Worm (Caenorhabditis elegans) whole organism, young adult: Measurements from ENCODE around the gene npr-20.
A peak's percentile ranks its signal among the peaks of the same experiment; 100 is the strongest.

Source experiments
- D2030.7 ChIP-seq: fragments of 200-800 bp; sonication (Bioruptor generic); IDR thresholded peaks from 2 replicates; pipeline ENCODE4 v1.3.6; 2022; ENCODE audit warnings: missing genetic modification reagents, missing genetic modification characterization, missing compliant biosample characterization
- F10E7.11 ChIP-seq: sonication (generic microtip); optimal IDR thresholded peaks from 2 replicates; lab custom pipeline; 2017; ENCODE audit warnings: mild to moderate bottlenecking, missing genetic modification characterization, moderate library complexity, missing compliant biosample characterization
- F23B12.7 ChIP-seq: sonication (generic microtip); optimal IDR thresholded peaks from 2 replicates; lab custom pipeline; 2017; ENCODE audit warnings: missing genetic modification characterization, mild to moderate bottlenecking, missing compliant biosample characterization, antibody characterized with exemption, moderate library complexity; ENCODE audit not compliant: insufficient read depth
- F33H1.4 ChIP-seq: fragments of 200-800 bp; sonication (Bioruptor generic); IDR thresholded peaks from 2 replicates; pipeline ENCODE4 v1.3.6; 2022; ENCODE audit warnings: missing genetic modification reagents, missing genetic modification characterization, missing compliant biosample characterization
- F37B4.10 ChIP-seq: fragments of 200-800 bp; sonication (Bioruptor generic); IDR thresholded peaks from 2 replicates; pipeline ENCODE4 v1.3.6; 2022; ENCODE audit warnings: missing genetic modification characterization, missing compliant biosample characterization
- F39B2.1 ChIP-seq: fragments of 200-800 bp; sonication (Bioruptor generic); IDR thresholded peaks from 2 replicates; pipeline ENCODE4 v1.3.6; 2022; ENCODE audit warnings: missing genetic modification reagents, missing genetic modification characterization, missing compliant biosample characterization
- F49E8.2 ChIP-seq: sonication (generic microtip); optimal IDR thresholded peaks from 3 replicates; lab custom pipeline; 2017; ENCODE audit warnings: missing genetic modification characterization, mild to moderate bottlenecking, missing compliant biosample characterization, antibody characterized with exemption, moderate library complexity; ENCODE audit not compliant: insufficient read depth
- F55B11.4 ChIP-seq: sonication (generic microtip); optimal IDR thresholded peaks from 2 replicates; lab custom pipeline; 2016; ENCODE audit warnings: missing compliant biosample characterization, missing genetic modification characterization, borderline replicate concordance; ENCODE audit not compliant: insufficient read depth
- F57C9.4 ChIP-seq: sonication (generic microtip); optimal IDR thresholded peaks from 2 replicates; lab custom pipeline; 2017; ENCODE audit warnings: mild to moderate bottlenecking, missing genetic modification characterization, missing compliant biosample characterization
- T26A5.8 ChIP-seq: sonication (generic microtip); optimal IDR thresholded peaks from 2 replicates; lab custom pipeline; 2016; ENCODE audit warnings: missing genetic modification characterization, missing compliant biosample characterization
- Y67H2A.10 ChIP-seq: fragments of 200-800 bp; sonication (Bioruptor generic); conservative IDR thresholded peaks from 2 replicates; pipeline ENCODE4 v1.3.6; 2022; ENCODE audit warnings: missing genetic modification reagents, missing genetic modification characterization, missing compliant biosample characterization
- aptf-3 ChIP-seq: fragments of 200-800 bp; sonication (Bioruptor generic); IDR thresholded peaks from 2 replicates; pipeline ENCODE4 v1.3.6; 2022; ENCODE audit warnings: missing genetic modification characterization, missing compliant biosample characterization
- athp-1 ChIP-seq: sonication (generic microtip); optimal IDR thresholded peaks from 2 replicates; lab custom pipeline; 2017; ENCODE audit warnings: mild to moderate bottlenecking, missing genetic modification characterization, missing compliant biosample characterization
- ceh-100 ChIP-seq: fragments of 200-800 bp; sonication (Bioruptor generic); IDR thresholded peaks from 2 replicates; pipeline ENCODE4 v1.3.6; 2022; ENCODE audit warnings: missing genetic modification reagents, missing genetic modification characterization, missing compliant biosample characterization
- dox-1 ChIP-seq: fragments of 200-800 bp; sonication (Bioruptor generic); IDR thresholded peaks from 2 replicates; pipeline ENCODE4 v1.3.6; 2022; ENCODE audit warnings: missing genetic modification reagents, missing genetic modification characterization, missing compliant biosample characterization
- efl-1 ChIP-seq: fragments of 150-350 bp; optimal IDR thresholded peaks from 2 replicates; lab custom pipeline; 2014; ENCODE audit warnings: missing biosample characterization, missing genetic modification reagents, missing genetic modification characterization
- fkh-3 ChIP-seq: sonication (generic microtip); optimal IDR thresholded peaks from 2 replicates; lab custom pipeline; 2016; ENCODE audit warnings: mild to moderate bottlenecking, missing genetic modification characterization, missing compliant biosample characterization
- him-1 ChIP-seq: sonication (generic microtip); optimal IDR thresholded peaks from 2 replicates; lab custom pipeline; 2016; ENCODE audit warnings: missing genotype, missing genetic modification reagents, missing genetic modification characterization, missing compliant biosample characterization
- hmg-1.2 ChIP-seq: fragments of 200-800 bp; sonication (Bioruptor generic); IDR thresholded peaks from 2 replicates; pipeline ENCODE4 v1.3.6; 2022; ENCODE audit warnings: missing genetic modification reagents, missing genetic modification characterization, missing compliant biosample characterization
- hmg-20 ChIP-seq: fragments of 200-800 bp; sonication (Bioruptor generic); IDR thresholded peaks from 2 replicates; pipeline ENCODE4 v1.3.6; 2022; ENCODE audit warnings: missing genetic modification reagents, missing genetic modification characterization, missing compliant biosample characterization
- hsf-1 ChIP-seq: fragments of 200-800 bp; sonication (Bioruptor generic); IDR thresholded peaks from 2 replicates; pipeline ENCODE4 v1.3.6; 2022; ENCODE audit warnings: missing genetic modification reagents, missing genetic modification characterization, missing compliant biosample characterization
- lin-54 ChIP-seq: fragments of 200-800 bp; sonication (Bioruptor generic); optimal IDR thresholded peaks from 2 replicates; lab custom pipeline; 2018; ENCODE audit warnings: mild to moderate bottlenecking, missing genetic modification characterization, missing compliant biosample characterization
- lsl-1 ChIP-seq: fragments of 200-800 bp; sonication (Bioruptor generic); optimal IDR thresholded peaks from 2 replicates; lab custom pipeline; 2018; ENCODE audit warnings: mild to moderate bottlenecking, missing genetic modification characterization, moderate library complexity, missing compliant biosample characterization
- madf-6 ChIP-seq: fragments of 200-800 bp; sonication (Bioruptor generic); IDR thresholded peaks from 2 replicates; pipeline ENCODE4 v1.3.6; 2022; ENCODE audit warnings: missing genetic modification reagents, missing genetic modification characterization, missing compliant biosample characterization
- madf-8 ChIP-seq: fragments of 200-800 bp; sonication (Bioruptor generic); conservative IDR thresholded peaks from 2 replicates; pipeline ENCODE4 v1.3.6; 2022; ENCODE audit warnings: missing genetic modification reagents, missing genetic modification characterization, missing compliant biosample characterization
- mcd-1 ChIP-seq: fragments of 200-800 bp; sonication (Bioruptor generic); IDR thresholded peaks from 2 replicates; pipeline ENCODE4 v1.3.6; 2022; ENCODE audit warnings: missing genetic modification reagents, missing genetic modification characterization, missing compliant biosample characterization
- mel-28 ChIP-seq: sonication (generic microtip); optimal IDR thresholded peaks from 2 replicates; lab custom pipeline; 2016; ENCODE audit warnings: borderline replicate concordance, mild to moderate bottlenecking, missing genetic modification characterization, missing compliant biosample characterization
- nhr-120 ChIP-seq: fragments of 200-800 bp; sonication (Bioruptor generic); IDR thresholded peaks from 2 replicates; pipeline ENCODE4 v1.3.6; 2022; ENCODE audit warnings: missing genetic modification characterization, missing compliant biosample characterization
- nhr-90 ChIP-seq: sonication (generic microtip); optimal IDR thresholded peaks from 2 replicates; lab custom pipeline; 2016; ENCODE audit warnings: missing genotype, mild to moderate bottlenecking, missing genetic modification characterization, missing compliant biosample characterization
- pbrm-1 ChIP-seq: fragments of 200-800 bp; sonication (Bioruptor generic); IDR thresholded peaks from 2 replicates; pipeline ENCODE4 v1.3.6; 2022; ENCODE audit warnings: missing genetic modification reagents, missing genetic modification characterization, missing compliant biosample characterization
- pha-4 ChIP-seq: fragments of 150-350 bp; sonication (generic microtip); optimal IDR thresholded peaks from 2 replicates; lab custom pipeline; 2014; ENCODE audit warnings: missing biosample characterization, missing genetic modification reagents, missing genetic modification characterization
- snpc-1.3 ChIP-seq: sonication (generic microtip); optimal IDR thresholded peaks from 2 replicates; lab custom pipeline; 2017; ENCODE audit warnings: missing genetic modification characterization, mild to moderate bottlenecking, missing compliant biosample characterization, antibody characterized with exemption, moderate library complexity, missing genotype, missing genetic modification reagents; ENCODE audit not compliant: insufficient read depth
- snpc-4 ChIP-seq, 5 experiments: fragments of 150-350 bp in 1 of 5; sonication (generic microtip) in 4 of 5; optimal IDR thresholded peaks; 2 replicates each; lab custom pipeline; 2014 to 2018; ENCODE audit warnings: missing genetic modification characterization in 5 of 5, missing biosample characterization in 3 of 5, antibody characterized with exemption in 2 of 5, mild to moderate bottlenecking in 2 of 5, missing compliant biosample characterization in 2 of 5, missing genotype in 2 of 5, moderate library complexity in 2 of 5, missing genetic modification reagents in 1 of 5
- tbp1 ChIP-seq: fragments of 200-800 bp; sonication (Bioruptor generic); optimal IDR thresholded peaks from 2 replicates; lab custom pipeline; 2018; ENCODE audit warnings: mild to moderate bottlenecking, missing genetic modification characterization, missing compliant biosample characterization
- tbx-9 ChIP-seq: sonication (generic microtip); optimal IDR thresholded peaks from 2 replicates; lab custom pipeline; 2016; ENCODE audit warnings: borderline replicate concordance, missing genetic modification characterization, inconsistent platforms, missing compliant biosample characterization
- unc-130 ChIP-seq: sonication (generic microtip); optimal IDR thresholded peaks from 2 replicates; lab custom pipeline; 2016; ENCODE audit warnings: missing genetic modification reagents, missing genetic modification characterization, missing compliant biosample characterization
- xnd-1 ChIP-seq: sonication (generic microtip); optimal IDR thresholded peaks from 2 replicates; lab custom pipeline; 2016; ENCODE audit warnings: missing genotype, missing genetic modification reagents, missing genetic modification characterization, missing compliant biosample characterization
- zfh-2 ChIP-seq: fragments of 200-800 bp; sonication (Bioruptor generic); conservative IDR thresholded peaks from 2 replicates; pipeline ENCODE4 v1.3.6; 2022; ENCODE audit warnings: missing genetic modification reagents, missing genetic modification characterization, missing compliant biosample characterization
- ztf-18 ChIP-seq: sonication (generic microtip); optimal IDR thresholded peaks from 2 replicates; lab custom pipeline; 2016; ENCODE audit warnings: missing genotype, mild to moderate bottlenecking, missing genetic modification characterization, missing compliant biosample characterization
- ztf-25 ChIP-seq: fragments of 200-800 bp; sonication (Bioruptor generic); IDR thresholded peaks from 2 replicates; pipeline ENCODE4 v1.3.6; 2022; ENCODE audit warnings: missing genetic modification reagents, missing genetic modification characterization, missing compliant biosample characterization

npr-20 gene

DNA sequence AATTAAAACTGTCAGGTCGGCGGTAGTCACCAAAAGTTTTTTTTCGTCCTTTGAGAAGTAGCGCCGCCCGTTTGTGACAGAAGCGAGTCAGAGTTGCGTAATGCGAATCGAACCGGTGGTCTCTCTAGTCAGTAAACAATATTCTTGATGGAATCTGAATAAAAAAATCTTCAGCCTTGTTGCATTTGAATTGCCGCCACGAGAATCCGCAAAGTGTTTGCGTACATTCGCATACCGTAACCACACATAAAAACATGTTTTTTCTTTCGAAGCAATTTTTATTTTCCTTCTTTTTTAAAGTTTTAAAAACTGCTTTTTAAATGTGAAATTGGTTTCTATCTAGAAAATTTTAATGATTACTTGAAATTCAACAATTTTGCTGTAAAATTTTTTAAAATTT is 26.1 kb upstream of the npr-20 start (continued):
- TF ChIP-seq aptf-3 (no peak), dox-1 (no peak), F39B2.1 (GFP tag; lab: Robert Waterston, UW) (no peak), nhr-120 (GFP tag; lab: Robert Waterston, UW) (no peak)

DNA sequence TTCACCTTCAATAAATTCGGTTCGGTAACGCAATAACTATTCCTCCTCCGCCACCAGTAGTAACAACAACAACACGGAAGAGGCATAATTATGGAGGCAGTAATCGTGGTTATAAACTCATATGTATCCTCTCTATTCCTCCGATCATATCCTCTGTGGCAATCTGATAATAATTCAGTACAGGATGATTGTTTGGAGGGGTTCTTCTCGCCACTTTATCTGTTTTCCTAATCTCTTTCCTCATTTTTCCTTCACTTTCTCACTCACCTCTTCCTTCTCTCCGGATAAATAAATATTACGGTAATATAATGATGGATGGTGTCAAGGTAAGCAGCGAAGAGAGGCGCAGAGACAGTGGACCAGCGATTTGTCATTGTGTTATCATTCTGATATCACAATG is 25.6 kb upstream of the npr-20 start:
- TF ChIP-seq F55B11.4 (tag; lab: Kevin White, UChicago) (no peak), him-1 (no peak), hsf-1 (no peak), nhr-90 (no peak), athp-1 (tag; lab: Kevin White, UChicago) (no peak), ceh-100 (GFP tag; lab: Robert Waterston, UW) (no peak), zfh-2 (GFP tag; lab: Robert Waterston, UW) (no peak), hmg-20 (GFP tag; lab: Robert Waterston, UW) (no peak), T26A5.8 (tag; lab: Kevin White, UChicago) (no peak), pbrm-1 (GFP tag; lab: Robert Waterston, UW) (no peak), mel-28 (tag; lab: Kevin White, UChicago) (no peak)

DNA sequence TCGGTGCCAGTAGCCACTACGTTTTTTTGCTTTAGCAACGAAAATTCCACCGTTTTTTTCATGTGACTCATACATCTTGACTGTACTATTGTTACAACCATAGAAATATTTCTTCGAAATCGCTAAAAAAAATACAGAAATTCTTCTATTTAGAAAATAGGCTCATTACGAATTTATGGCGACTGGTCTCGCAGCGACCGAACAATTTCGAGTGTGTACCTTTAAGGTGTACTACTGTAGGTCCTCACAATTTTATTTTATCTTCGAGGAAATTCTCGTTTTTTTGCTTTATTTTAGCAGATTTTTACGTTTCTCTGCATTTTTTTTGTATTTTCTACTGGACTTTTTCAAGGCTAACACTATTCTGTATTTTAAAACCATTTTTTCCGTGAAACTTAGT is 25.0 kb upstream of the npr-20 start:
- TF ChIP-seq T26A5.8 (tag; lab: Kevin White, UChicago), result no peak
- TF ChIP-seq hmg-1.2, result peak; percentile 8; the same call in 1 of the 2 replicates
- no peak for TF ChIP-seq Y67H2A.10 (GFP tag; lab: Robert Waterston, UW)
- TF ChIP-seq snpc-4 (GFP tag; optimal IDR thresholded peaks at IDR 0.05; lab: Kevin White, UChicago), result no peak
- TF ChIP-seq snpc-4 (tag; optimal IDR thresholded peaks at IDR 0.05; lab: Kevin White, UChicago), result peak in 1 of 4 experiments; percentile 7
- TF ChIP-seq ztf-25 (GFP tag; lab: Robert Waterston, UW), result no peak
- TF ChIP-seq F37B4.10 (GFP tag; lab: Robert Waterston, UW), result no peak
- peak; percentile 92 for TF ChIP-seq xnd-1 (tag; lab: Kevin White, UChicago)
- peak; percentile 87 for TF ChIP-seq madf-8
- peak; percentile 40; the same call in 1 of the 2 replicates for TF ChIP-seq dox-1
- TF ChIP-seq F23B12.7 (tag; lab: Kevin White, UChicago), result peak; percentile 6
- TF ChIP-seq F33H1.4 (GFP tag; lab: Robert Waterston, UW), result peak; percentile 96
- no peak for TF ChIP-seq F57C9.4
- TF ChIP-seq F10E7.11 (tag; lab: Kevin White, UChicago), result no peak
- TF ChIP-seq lsl-1 (GFP tag; lab: Kevin White, UChicago), result peak; percentile 97
- TF ChIP-seq efl-1, result peak; percentile 0
- peak; percentile 29 for TF ChIP-seq F49E8.2
- TF ChIP-seq tbp1 (GFP tag; lab: Kevin White, UChicago), result peak; percentile 5
- no peak for TF ChIP-seq hmg-20 (GFP tag; lab: Robert Waterston, UW)
- peak; percentile 19; the same call in 1 of the 2 replicates for TF ChIP-seq mcd-1 (GFP tag; lab: Robert Waterston, UW)
- no peak for TF ChIP-seq unc-130
- no peak for TF ChIP-seq pha-4 (tag; lab: Kevin White, UChicago)
- TF ChIP-seq lin-54 (GFP tag; lab: Kevin White, UChicago), result peak; percentile 45
- TF ChIP-seq ztf-18 (tag; lab: Kevin White, UChicago), result no peak
- no peak for TF ChIP-seq fkh-3 (tag; lab: Kevin White, UChicago)
- peak; percentile 17 for TF ChIP-seq snpc-1.3
- no peak for TF ChIP-seq tbx-9 (tag; lab: Kevin White, UChicago)
- peak; percentile 94 for TF ChIP-seq madf-6
- TF ChIP-seq D2030.7, result peak; percentile 56; the same call in 1 of the 2 replicates
